Fruit fly (Drosophila melanogaster) whole organism, wandering third instar larva: ENCODE measurements around the gene CG45263.

Experiments
- Abd-B ChIP-seq: fragments of >200 bp; optimal IDR thresholded peaks from 2 replicates; lab custom pipeline; 2017; ENCODE audit warnings: missing biosample characterization, missing genetic modification characterization
- CG32264 ChIP-seq: fragments of 200-800 bp; sonication (Bioruptor generic); optimal IDR thresholded peaks from 2 replicates; lab custom pipeline; 2016; ENCODE audit warnings: missing biosample characterization, missing genetic modification characterization
- CG9705 ChIP-seq: fragments of 200-800 bp; sonication (Bioruptor generic); optimal IDR thresholded peaks from 2 replicates; lab custom pipeline; 2018; ENCODE audit warnings: missing biosample characterization, mild to moderate bottlenecking, missing genetic modification characterization
- CrebA ChIP-seq: fragments of 200-800 bp; sonication (Bioruptor generic); optimal IDR thresholded peaks from 2 replicates; lab custom pipeline; 2016; ENCODE audit warnings: missing biosample characterization, mild to moderate bottlenecking, missing genetic modification characterization, borderline replicate concordance
- Dif ChIP-seq: fragments of 200-275, 200-300 bp; sonication (Bioruptor generic); optimal IDR thresholded peaks from 2 replicates; lab custom pipeline; 2018; ENCODE audit warnings: missing biosample characterization, missing genetic modification characterization; ENCODE audit not compliant: partially characterized antibody
- GATAd ChIP-seq: sonication (Bioruptor generic); optimal IDR thresholded peaks from 2 replicates; lab custom pipeline; 2016; ENCODE audit warnings: missing biosample characterization, missing genetic modification characterization
- HLH106 ChIP-seq: fragments of 200-800 bp; optimal IDR thresholded peaks from 3 replicates; lab custom pipeline; 2019; ENCODE audit warnings: missing biosample characterization, mild to moderate bottlenecking, missing genetic modification characterization, moderate library complexity
- Hnf4 ChIP-seq: fragments of 200-800 bp; sonication (Bioruptor generic); optimal IDR thresholded peaks from 2 replicates; lab custom pipeline; 2016; ENCODE audit warnings: missing biosample characterization, mild to moderate bottlenecking, missing genetic modification characterization
- Hr78 ChIP-seq: fragments of >200 bp; optimal IDR thresholded peaks from 2 replicates; lab custom pipeline; 2017; ENCODE audit warnings: missing biosample characterization, missing genetic modification characterization
- Jra ChIP-seq: sonication (Bioruptor generic); optimal IDR thresholded peaks from 2 replicates; lab custom pipeline; 2016; ENCODE audit warnings: missing biosample characterization, missing genetic modification characterization
- Mio ChIP-seq: sonication (Bioruptor generic); optimal IDR thresholded peaks from 2 replicates; lab custom pipeline; 2016; ENCODE audit warnings: missing biosample characterization, missing genetic modification characterization
- Myc ChIP-seq: fragments of >200 bp; optimal IDR thresholded peaks from 2 replicates; lab custom pipeline; 2017
- N ChIP-seq: fragments of >200 bp; optimal IDR thresholded peaks from 2 replicates; lab custom pipeline; 2018; ENCODE audit warnings: missing biosample characterization, missing external identifiers, missing genetic modification characterization
- OdsH ChIP-seq: fragments of 200-800 bp; sonication (Bioruptor generic); optimal IDR thresholded peaks from 2 replicates; lab custom pipeline; 2016; ENCODE audit warnings: missing biosample characterization, mild to moderate bottlenecking, missing genetic modification characterization
- Rel ChIP-seq, 2 experiments: fragments of 200-800 bp; sonication (Bioruptor generic) in 1 of 2; optimal IDR thresholded peaks; 2 replicates in 1 of 2; 3 replicates in 1 of 2; lab custom pipeline; 2016 to 2019; ENCODE audit warnings: mild to moderate bottlenecking in 2 of 2, missing biosample characterization in 2 of 2, missing genetic modification characterization in 2 of 2, moderate library complexity in 1 of 2
- Sp1 ChIP-seq: fragments of 200-800 bp; sonication (Bioruptor generic); optimal IDR thresholded peaks from 3 replicates; lab custom pipeline; 2019; ENCODE audit warnings: missing biosample characterization, mild to moderate bottlenecking, missing genetic modification characterization, moderate library complexity
- Vsx2 ChIP-seq: fragments of 200-300, 225-300 bp; sonication (Bioruptor generic); optimal IDR thresholded peaks from 2 replicates; lab custom pipeline; 2018; ENCODE audit warnings: missing biosample characterization, missing genetic modification characterization; ENCODE audit not compliant: partially characterized antibody
- br ChIP-seq: fragments of 200-800 bp; sonication (Bioruptor generic); optimal IDR thresholded peaks from 2 replicates; lab custom pipeline; 2016; ENCODE audit warnings: missing biosample characterization, missing genetic modification characterization
- brk ChIP-seq: fragments of 200-800 bp; sonication (Bioruptor generic); optimal IDR thresholded peaks from 2 replicates; lab custom pipeline; 2016; ENCODE audit warnings: missing biosample characterization, mild to moderate bottlenecking, missing genetic modification characterization
- dl ChIP-seq, 2 experiments: fragments of 175-275, 200-275 bp in 1 of 2; fragments of 200-275 bp in 1 of 2; sonication (Bioruptor generic); optimal IDR thresholded peaks; lab custom pipeline; 2018; ENCODE audit warnings: mild to moderate bottlenecking in 2 of 2, missing biosample characterization in 2 of 2, missing genetic modification characterization in 2 of 2, moderate library complexity in 2 of 2; ENCODE audit not compliant: partially characterized antibody in 2 of 2, insufficient read depth in 1 of 2
- dmrt93B ChIP-seq: fragments of 200-800 bp; sonication (Bioruptor generic); optimal IDR thresholded peaks from 2 replicates; lab custom pipeline; 2018; ENCODE audit warnings: missing biosample characterization, mild to moderate bottlenecking, missing genetic modification characterization
- dsf ChIP-seq: sonication (Bioruptor generic); optimal IDR thresholded peaks from 2 replicates; lab custom pipeline; 2016; ENCODE audit warnings: missing biosample characterization, missing genetic modification characterization, borderline replicate concordance
- ey ChIP-seq: fragments of 200-800 bp; sonication (Bioruptor generic); optimal IDR thresholded peaks from 2 replicates; lab custom pipeline; 2016; ENCODE audit warnings: missing biosample characterization, missing genetic modification characterization
- foxo ChIP-seq, 2 experiments: fragments of 200-800 bp; sonication (Bioruptor generic); optimal IDR thresholded peaks; 2 replicates in 1 of 2; 3 replicates in 1 of 2; lab custom pipeline; 2016 to 2017; ENCODE audit warnings: missing biosample characterization in 2 of 2, missing genetic modification characterization in 2 of 2
- fru ChIP-seq: fragments of 200-800 bp; sonication (Bioruptor generic); optimal IDR thresholded peaks from 3 replicates; lab custom pipeline; 2016; ENCODE audit warnings: missing biosample characterization, mild to moderate bottlenecking, missing genetic modification characterization
- h ChIP-seq: fragments of 200-800 bp; sonication (Bioruptor generic); optimal IDR thresholded peaks from 3 replicates; lab custom pipeline; 2016; ENCODE audit warnings: missing biosample characterization, mild to moderate bottlenecking, missing genetic modification characterization
- lola ChIP-seq: fragments of >200 bp; optimal IDR thresholded peaks from 2 replicates; lab custom pipeline; 2017; ENCODE audit warnings: missing biosample characterization, missing genetic modification characterization
- pan ChIP-seq: fragments of >200 bp; optimal IDR thresholded peaks from 2 replicates; lab custom pipeline; 2017
- psq ChIP-seq: fragments of 200-800 bp; sonication (Bioruptor generic); optimal IDR thresholded peaks from 3 replicates; lab custom pipeline; 2017; ENCODE audit warnings: missing biosample characterization, mild to moderate bottlenecking, missing genetic modification characterization, moderate library complexity
- rgr ChIP-seq: fragments of 200-800 bp; sonication (Bioruptor generic); optimal IDR thresholded peaks from 3 replicates; lab custom pipeline; 2016; ENCODE audit warnings: missing biosample characterization, mild to moderate bottlenecking, missing genetic modification characterization
- sv ChIP-seq: fragments of 200-800 bp; sonication (Bioruptor generic); optimal IDR thresholded peaks from 3 replicates; lab custom pipeline; 2016; ENCODE audit warnings: missing biosample characterization, missing genetic modification characterization
- tai ChIP-seq: sonication (Bioruptor generic); optimal IDR thresholded peaks from 2 replicates; lab custom pipeline; 2016; ENCODE audit warnings: missing biosample characterization, missing genetic modification characterization
- usp ChIP-seq: fragments of >200 bp; optimal IDR thresholded peaks from 2 replicates; lab custom pipeline; 2017; ENCODE audit warnings: missing biosample characterization, missing genetic modification characterization
- woc ChIP-seq: sonication (Bioruptor generic); optimal IDR thresholded peaks from 2 replicates; lab custom pipeline; 2016; ENCODE audit warnings: missing biosample characterization, mild to moderate bottlenecking, missing genetic modification characterization

Gene CG45263

DNA sequence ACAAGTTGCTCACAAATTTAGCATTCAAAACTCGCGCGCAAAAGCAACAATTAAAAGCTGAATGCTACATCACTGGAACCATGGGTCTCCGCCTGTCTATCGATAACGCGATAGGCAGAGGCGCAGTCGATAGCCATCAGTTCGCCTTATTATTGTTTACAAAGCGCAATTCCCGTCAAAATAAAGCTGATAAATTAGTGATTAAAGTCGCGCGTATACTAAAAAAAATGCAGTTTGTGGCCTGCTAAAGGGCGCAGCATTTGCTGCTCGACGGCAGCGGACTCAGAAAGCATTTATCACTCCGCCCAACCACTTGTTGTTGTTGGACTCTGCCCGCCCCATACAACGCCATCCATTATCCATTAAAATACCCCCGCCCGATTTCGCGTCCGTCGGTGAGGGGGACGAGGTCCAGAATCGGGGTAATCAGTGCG is 40.4 kb upstream of the CG45263 start, which contains the start of gene CG11737:
CG11737 (plus strand) TSS at position 117 of the 434 bp plus-strand sequence.
- TF ChIP-seq Rel (GFP tag; optimal IDR thresholded peaks at IDR 0.05; lab: Kevin White, UChicago) (no peak), Rel (tag; optimal IDR thresholded peaks at IDR 0.05; lab: Kevin White, UChicago) (peak; percentile 63), Dif (GFP tag; lab: Kevin White, UChicago) (peak; percentile 77), dl (GFP tag; optimal IDR thresholded peaks at IDR 0.05; lab: Kevin White, UChicago; ENCODE audit: insufficient read depth in 1 of 2, partially characterized antibody in 2 of 2) (peak; percentile 42 to 59), Vsx2 (GFP tag; lab: Kevin White, UChicago) (peak; percentile 43), Hnf4 (GFP tag; lab: Kevin White, UChicago) (peak; percentile 47), ey (GFP tag; lab: Kevin White, UChicago) (no peak), CG32264 (no peak), HLH106 (tag; lab: Kevin White, UChicago) (no peak)

DNA sequence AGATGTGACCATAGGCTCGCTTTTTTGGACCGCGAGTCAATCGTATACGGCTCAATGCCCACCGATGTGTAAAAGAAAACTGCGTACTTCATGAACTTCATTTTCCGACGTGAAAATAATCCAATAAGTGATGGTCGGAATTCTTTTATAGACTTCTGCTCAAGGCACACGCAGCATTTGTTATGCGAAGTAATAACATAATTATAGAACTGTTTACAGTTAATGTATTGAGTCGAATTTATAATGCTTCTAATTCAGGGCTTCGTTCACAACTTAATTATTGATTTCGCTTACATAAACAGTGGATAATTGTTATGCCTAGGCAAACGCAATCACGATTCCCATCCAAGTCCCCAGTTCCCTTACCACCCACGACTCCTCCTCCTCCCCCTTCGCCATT is 35.5 kb upstream of the CG45263 start, which contains the start of gene Or85c:
Or85c (minus strand) TSS at position 101 of the 400 bp plus-strand sequence.
- TF ChIP-seq GATAd (GFP tag; lab: Kevin White, UChicago) (no peak), pan (lab: Kevin White, UChicago) (no peak), Myc (lab: Kevin White, UChicago) (no peak), woc (GFP tag; lab: Kevin White, UChicago) (no peak)

DNA sequence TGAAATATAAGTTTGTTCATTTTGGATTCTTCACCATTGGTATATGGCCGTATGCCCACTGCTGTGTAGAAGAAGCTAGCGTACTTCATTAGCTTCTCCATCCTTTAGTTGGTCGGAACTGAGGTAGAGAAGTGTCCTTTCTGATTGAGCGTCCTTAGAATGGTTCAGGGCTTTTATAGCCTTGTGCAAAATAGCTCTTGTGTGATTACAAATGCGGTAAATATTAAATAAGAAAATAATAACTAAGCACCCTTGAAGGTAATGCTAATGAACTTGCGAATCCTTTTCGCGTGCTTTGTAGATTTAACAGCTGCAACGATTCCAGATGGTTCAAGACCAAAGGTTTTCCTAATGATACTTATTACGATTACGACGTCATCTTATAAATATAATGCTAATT is 33.8 kb upstream of the CG45263 start, which contains the start of gene Or85b:
Or85b (minus strand) TSS at position 101 of the 400 bp plus-strand sequence.
- no peak for TF ChIP-seq Mio (GFP tag; lab: Kevin White, UChicago)

DNA sequence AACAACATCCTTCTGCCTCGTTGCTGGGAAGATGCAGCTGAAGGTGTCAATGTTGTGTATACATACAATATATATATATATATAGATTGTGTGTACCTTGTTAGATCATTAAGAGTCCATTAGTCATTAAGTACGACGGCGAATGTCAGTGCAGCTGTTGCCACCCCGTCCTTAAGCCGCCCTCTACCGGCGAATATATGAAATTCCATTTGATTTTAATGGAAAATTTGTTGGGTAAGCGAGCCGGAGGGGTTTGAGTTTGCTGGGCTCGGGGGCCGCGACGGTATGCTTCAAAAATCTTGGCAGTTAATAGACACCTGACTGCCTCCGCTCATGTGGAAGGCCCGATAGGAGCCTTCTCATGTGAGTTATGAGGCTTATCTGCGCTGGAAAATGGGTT is 7.2 kb upstream of the CG45263 start:
- TF ChIP-seq woc (GFP tag; lab: Kevin White, UChicago) (no peak), Jra (GFP tag; lab: Kevin White, UChicago) (no peak), Sp1 (no peak), CG32264 (no peak), usp (GFP tag; lab: Kevin White, UChicago) (no peak), foxo (GFP tag; optimal IDR thresholded peaks at IDR 0.05; lab: Kevin White, UChicago) (no peak), GATAd (GFP tag; lab: Kevin White, UChicago) (no peak), HLH106 (tag; lab: Kevin White, UChicago) (no peak), dmrt93B (GFP tag; lab: Kevin White, UChicago) (no peak), psq (GFP tag; lab: Kevin White, UChicago) (no peak), Hnf4 (GFP tag; lab: Kevin White, UChicago) (no peak), Abd-B (GFP tag; lab: Kevin White, UChicago) (no peak), tai (GFP tag; lab: Kevin White, UChicago) (no peak), br (no peak)

DNA sequence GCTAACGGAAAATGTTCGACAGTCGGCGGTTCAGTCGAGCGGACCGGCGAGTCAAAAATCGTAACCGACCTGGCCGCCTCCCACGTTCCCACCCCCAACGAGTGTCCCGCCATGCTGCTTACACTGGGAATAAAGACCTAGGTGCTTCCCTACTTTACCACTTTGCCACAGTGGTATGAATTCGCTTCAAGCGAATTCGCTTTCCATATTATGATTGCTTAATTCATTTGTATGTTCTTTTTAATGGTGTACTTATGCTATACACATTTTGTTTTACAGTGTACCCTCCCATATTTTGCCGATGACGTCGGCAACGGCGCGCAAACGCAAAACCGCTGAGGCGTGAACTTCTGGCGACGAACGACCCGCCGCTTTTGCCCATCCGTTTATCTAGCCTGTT is 5.5 kb upstream of the CG45263 start:
- TF ChIP-seq rgr (GFP tag; lab: Kevin White, UChicago) (peak; percentile 10), foxo (GFP tag; optimal IDR thresholded peaks at IDR 0.05; lab: Kevin White, UChicago) (peak in 1 of 2 experiments; percentile 30), ey (GFP tag; lab: Kevin White, UChicago) (no peak), Abd-B (GFP tag; lab: Kevin White, UChicago) (no peak), sv (GFP tag; lab: Kevin White, UChicago) (peak; percentile 65)

DNA sequence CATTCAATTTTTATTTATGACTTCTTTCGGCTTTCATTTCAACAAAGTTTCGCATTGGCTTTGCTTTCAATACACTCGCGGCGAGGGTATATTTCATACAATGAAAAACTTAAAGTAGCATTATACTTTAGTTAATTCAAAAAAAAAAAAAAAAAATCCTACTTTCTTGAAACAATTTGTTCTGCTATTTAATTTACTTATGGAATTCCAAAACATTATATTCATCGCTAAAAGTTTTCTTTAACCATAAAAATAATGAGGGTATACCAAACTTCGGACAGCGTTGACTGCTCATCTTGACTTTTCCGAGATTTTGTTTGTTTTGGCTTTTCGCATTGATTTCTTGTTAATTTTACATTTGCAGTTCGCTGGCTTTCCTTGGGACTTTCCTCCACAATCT is 6.8 kb downstream of the CG45263 start:
- no peak for TF ChIP-seq Vsx2 (GFP tag; lab: Kevin White, UChicago)
- TF ChIP-seq foxo (GFP tag; optimal IDR thresholded peaks at IDR 0.05; lab: Kevin White, UChicago): peak in 1 of 2 experiments; percentile 42
- TF ChIP-seq CG9705 (GFP tag; lab: Kevin White, UChicago): no peak
- TF ChIP-seq N (GFP tag; lab: Kevin White, UChicago): no peak
- TF ChIP-seq Jra (GFP tag; lab: Kevin White, UChicago): no peak
- no peak for TF ChIP-seq Hr78 (GFP tag; lab: Kevin White, UChicago)
- peak; percentile 41 for TF ChIP-seq HLH106 (tag; lab: Kevin White, UChicago)
- TF ChIP-seq lola (GFP tag; lab: Kevin White, UChicago): no peak
- no peak for TF ChIP-seq pan (lab: Kevin White, UChicago)
- TF ChIP-seq h (GFP tag; lab: Kevin White, UChicago): peak; percentile 39
- TF ChIP-seq Abd-B (GFP tag; lab: Kevin White, UChicago): no peak
- TF ChIP-seq dl (GFP tag; optimal IDR thresholded peaks at IDR 0.05; lab: Kevin White, UChicago; ENCODE audit: insufficient read depth in 1 of 2, partially characterized antibody in 2 of 2): no peak
- TF ChIP-seq OdsH (GFP tag; lab: Kevin White, UChicago): peak; percentile 25
- no peak for TF ChIP-seq sv (GFP tag; lab: Kevin White, UChicago)
- TF ChIP-seq Dif (GFP tag; lab: Kevin White, UChicago): no peak
- TF ChIP-seq psq (GFP tag; lab: Kevin White, UChicago): no peak
- no peak for TF ChIP-seq brk
- TF ChIP-seq GATAd (GFP tag; lab: Kevin White, UChicago): no peak
- no peak for TF ChIP-seq CG32264
- peak; percentile 30 for TF ChIP-seq Sp1
- no peak for TF ChIP-seq CrebA
- peak; percentile 24 for TF ChIP-seq woc (GFP tag; lab: Kevin White, UChicago)
- peak; percentile 38 for TF ChIP-seq fru (GFP tag; lab: Kevin White, UChicago)
- no peak for TF ChIP-seq Hnf4 (GFP tag; lab: Kevin White, UChicago)
- TF ChIP-seq rgr (GFP tag; lab: Kevin White, UChicago): peak; percentile 37
- TF ChIP-seq Rel (GFP tag; optimal IDR thresholded peaks at IDR 0.05; lab: Kevin White, UChicago): no peak
- no peak for TF ChIP-seq Rel (tag; optimal IDR thresholded peaks at IDR 0.05; lab: Kevin White, UChicago)
- no peak for TF ChIP-seq dsf (GFP tag; lab: Kevin White, UChicago)
- TF ChIP-seq ey (GFP tag; lab: Kevin White, UChicago): peak; percentile 5
- no peak for TF ChIP-seq dmrt93B (GFP tag; lab: Kevin White, UChicago)
- TF ChIP-seq usp (GFP tag; lab: Kevin White, UChicago): no peak
- TF ChIP-seq Mio (GFP tag; lab: Kevin White, UChicago): no peak
- TF ChIP-seq tai (GFP tag; lab: Kevin White, UChicago): no peak
